Worm (Caenorhabditis elegans) whole organism, midembryonic: ENCODE results near the gene Y102A11A.1.

ENCODE experiments used
- tab-1 ChIP-seq: fragments of 200-800 bp; sonication (Bioruptor generic); IDR thresholded peaks from 2 replicates; pipeline ENCODE4 v1.3.6; 2022; ENCODE audit warnings: missing genetic modification characterization, missing compliant biosample characterization
- ztf-23 ChIP-seq: fragments of 200-800 bp; sonication (Bioruptor generic); IDR thresholded peaks from 2 replicates; pipeline ENCODE4 v1.3.6; 2022; ENCODE audit warnings: missing genetic modification reagents, missing genetic modification characterization, missing compliant biosample characterization

DNA sequence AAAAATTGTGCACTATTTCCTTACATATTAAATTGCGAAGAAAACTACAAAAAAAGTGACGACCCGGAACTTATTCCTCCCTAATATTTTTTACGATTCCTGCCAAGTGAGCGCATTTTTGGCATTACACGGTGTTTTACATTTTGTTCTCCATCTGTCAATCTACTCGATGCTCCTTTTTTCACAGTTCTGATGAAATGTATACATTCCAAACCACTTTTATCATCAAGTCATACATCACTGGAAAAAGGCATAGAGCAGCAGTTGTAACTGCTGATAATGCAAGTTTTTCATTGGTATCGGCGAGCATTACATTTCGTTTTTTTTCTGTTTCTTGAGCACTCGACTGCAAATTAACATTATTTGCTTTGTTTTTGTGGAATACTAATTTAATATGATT is 33.4 kb upstream of the Y102A11A.1 start:
- TF ChIP-seq ztf-23 (GFP tag; lab: Robert Waterston, UW) (no peak), tab-1 (no peak)
